Worm (Caenorhabditis elegans): ENCODE results near the gene npr-41.

- TF ChIP-seq nhr-28 (tag; optimal IDR thresholded peaks at IDR 0.05) (no peak), unc-62 (GFP tag; optimal IDR thresholded peaks at IDR 0.05) (no peak), blmp-1 (tag; optimal IDR thresholded peaks at IDR 0.05) (no peak), lin-13 (tag; optimal IDR thresholded peaks at IDR 0.05) (no peak), lsy-2 (tag; optimal IDR thresholded peaks at IDR 0.05) (no peak)
Observed at ce11 chrII:11544714-11545113, 34.2 kb downstream of the npr-41 start, which contains the start of gene F54D5.9.
